Worm (Caenorhabditis elegans) whole organism, young adult: Measurements from ENCODE around the gene rfp-1.
A peak's percentile ranks its signal among the peaks of the same experiment; 100 is the strongest.

Experiments used
- B0336.3 ChIP-seq: fragments of 200-800 bp; sonication (Bioruptor generic); IDR thresholded peaks from 2 replicates; pipeline ENCODE4 v1.3.6; 2022; ENCODE audit warnings: missing genetic modification characterization, missing compliant biosample characterization
- F10E7.11 ChIP-seq: sonication (generic microtip); optimal IDR thresholded peaks from 2 replicates; lab custom pipeline; 2017; ENCODE audit warnings: mild to moderate bottlenecking, missing genetic modification characterization, moderate library complexity, missing compliant biosample characterization
- F49E8.2 ChIP-seq: sonication (generic microtip); optimal IDR thresholded peaks from 3 replicates; lab custom pipeline; 2017; ENCODE audit warnings: missing genetic modification characterization, mild to moderate bottlenecking, missing compliant biosample characterization, antibody characterized with exemption, moderate library complexity; ENCODE audit not compliant: insufficient read depth
- F52B5.7 ChIP-seq: sonication (generic microtip); optimal IDR thresholded peaks from 2 replicates; lab custom pipeline; 2016; ENCODE audit warnings: mild to moderate bottlenecking, missing genetic modification characterization, missing compliant biosample characterization
- F55B11.4 ChIP-seq: sonication (generic microtip); optimal IDR thresholded peaks from 2 replicates; lab custom pipeline; 2016; ENCODE audit warnings: missing compliant biosample characterization, missing genetic modification characterization, borderline replicate concordance; ENCODE audit not compliant: insufficient read depth
- F57C9.4 ChIP-seq: sonication (generic microtip); optimal IDR thresholded peaks from 2 replicates; lab custom pipeline; 2017; ENCODE audit warnings: mild to moderate bottlenecking, missing genetic modification characterization, missing compliant biosample characterization
- Y56A3A.18 ChIP-seq: fragments of 200-800 bp; sonication (Bioruptor generic); IDR thresholded peaks from 2 replicates; pipeline ENCODE4 v1.3.6; 2022; ENCODE audit warnings: missing genetic modification reagents, missing genetic modification characterization, missing compliant biosample characterization
- akir-1 ChIP-seq: fragments of 200-800 bp; sonication (Bioruptor generic); optimal IDR thresholded peaks from 2 replicates; lab custom pipeline; 2018; ENCODE audit warnings: mild to moderate bottlenecking, missing genetic modification characterization, moderate library complexity, missing compliant biosample characterization
- ama-1 ChIP-seq, 3 experiments: fragments of 150-350 bp in 1 of 3; sonication (generic microtip) in 2 of 3; optimal IDR thresholded peaks; 2 replicates each; lab custom pipeline; 2014 to 2018; ENCODE audit warnings: missing biosample characterization in 2 of 3, missing genetic modification characterization in 2 of 3, missing genetic modification reagents in 2 of 3
- aptf-3 ChIP-seq: fragments of 200-800 bp; sonication (Bioruptor generic); IDR thresholded peaks from 2 replicates; pipeline ENCODE4 v1.3.6; 2022; ENCODE audit warnings: missing genetic modification characterization, missing compliant biosample characterization
- atf-7 ChIP-seq: sonication (generic microtip); optimal IDR thresholded peaks from 2 replicates; lab custom pipeline; 2017; ENCODE audit warnings: mild to moderate bottlenecking, missing genetic modification characterization, missing compliant biosample characterization
- attf-3 ChIP-seq: fragments of 200-800 bp; sonication (Bioruptor generic); conservative IDR thresholded peaks from 2 replicates; pipeline ENCODE4 v1.3.6; 2022; ENCODE audit warnings: missing genetic modification reagents, missing genetic modification characterization, missing compliant biosample characterization
- attf-5 ChIP-seq: fragments of 200-800 bp; sonication (Bioruptor generic); optimal IDR thresholded peaks from 2 replicates; lab custom pipeline; 2018; ENCODE audit warnings: mild to moderate bottlenecking, missing genetic modification characterization, missing compliant biosample characterization
- cebp-1 ChIP-seq, 2 experiments: fragments of 200-800 bp in 1 of 2; sonication (Bioruptor generic) in 1 of 2; sonication (generic microtip) in 1 of 2; IDR thresholded peaks in 1 of 2; optimal IDR thresholded peaks in 1 of 2; 2 replicates each; pipeline versions ENCODE4 v1.3.6 to Lab custom; 2017 to 2022; ENCODE audit warnings: missing compliant biosample characterization in 2 of 2, missing genetic modification characterization in 2 of 2, mild to moderate bottlenecking in 1 of 2, missing genetic modification reagents in 1 of 2, moderate library complexity in 1 of 2
- egl-18 ChIP-seq: fragments of 200-800 bp; sonication (Bioruptor generic); IDR thresholded peaks from 2 replicates; pipeline ENCODE4 v1.3.6; 2022; ENCODE audit warnings: missing genetic modification reagents, missing genetic modification characterization, missing compliant biosample characterization
- egrh-3 ChIP-seq: fragments of 200-800 bp; sonication (Bioruptor generic); IDR thresholded peaks from 2 replicates; pipeline ENCODE4 v1.3.6; 2022; ENCODE audit warnings: missing genetic modification reagents, missing genetic modification characterization, missing compliant biosample characterization
- fkh-3 ChIP-seq: sonication (generic microtip); optimal IDR thresholded peaks from 2 replicates; lab custom pipeline; 2016; ENCODE audit warnings: mild to moderate bottlenecking, missing genetic modification characterization, missing compliant biosample characterization
- gei-17 ChIP-seq: fragments of 200-800 bp; sonication (Bioruptor generic); optimal IDR thresholded peaks from 2 replicates; lab custom pipeline; 2018; ENCODE audit warnings: mild to moderate bottlenecking, missing genetic modification characterization, missing compliant biosample characterization
- hrde-1 ChIP-seq: sonication (generic microtip); optimal IDR thresholded peaks from 2 replicates; lab custom pipeline; 2016; ENCODE audit warnings: missing genetic modification characterization, mild to moderate bottlenecking, missing compliant biosample characterization, moderate library complexity, missing genotype, missing genetic modification reagents, borderline replicate concordance
- hsf-1 ChIP-seq: fragments of 200-800 bp; sonication (Bioruptor generic); IDR thresholded peaks from 2 replicates; pipeline ENCODE4 v1.3.6; 2022; ENCODE audit warnings: missing genetic modification reagents, missing genetic modification characterization, missing compliant biosample characterization
- lag-1 ChIP-seq: fragments of 200-800 bp; sonication (Bioruptor generic); IDR thresholded peaks from 2 replicates; pipeline ENCODE4 v1.3.6; 2022; ENCODE audit warnings: missing genetic modification reagents, missing genetic modification characterization, missing compliant biosample characterization
- lsl-1 ChIP-seq: fragments of 200-800 bp; sonication (Bioruptor generic); optimal IDR thresholded peaks from 2 replicates; lab custom pipeline; 2018; ENCODE audit warnings: mild to moderate bottlenecking, missing genetic modification characterization, moderate library complexity, missing compliant biosample characterization
- madf-10 ChIP-seq: sonication (generic microtip); optimal IDR thresholded peaks from 2 replicates; lab custom pipeline; 2016; ENCODE audit warnings: mild to moderate bottlenecking, missing genetic modification characterization, missing compliant biosample characterization
- madf-6 ChIP-seq: fragments of 200-800 bp; sonication (Bioruptor generic); IDR thresholded peaks from 2 replicates; pipeline ENCODE4 v1.3.6; 2022; ENCODE audit warnings: missing genetic modification reagents, missing genetic modification characterization, missing compliant biosample characterization
- mel-28 ChIP-seq: sonication (generic microtip); optimal IDR thresholded peaks from 2 replicates; lab custom pipeline; 2016; ENCODE audit warnings: borderline replicate concordance, mild to moderate bottlenecking, missing genetic modification characterization, missing compliant biosample characterization
- mes-4 ChIP-seq: sonication (generic microtip); optimal IDR thresholded peaks from 2 replicates; lab custom pipeline; 2016; ENCODE audit warnings: missing genotype, missing genetic modification characterization, missing compliant biosample characterization
- nfya-2 ChIP-seq: fragments of 200-800 bp; sonication (Bioruptor generic); IDR thresholded peaks from 2 replicates; pipeline ENCODE4 v1.3.6; 2022; ENCODE audit warnings: missing genetic modification reagents, missing genetic modification characterization, missing compliant biosample characterization
- nfyb-1 ChIP-seq: fragments of 200-800 bp; sonication (Bioruptor generic); IDR thresholded peaks from 2 replicates; pipeline ENCODE4 v1.3.6; 2022; ENCODE audit warnings: missing genetic modification reagents, missing genetic modification characterization, missing compliant biosample characterization
- nhr-120 ChIP-seq: fragments of 200-800 bp; sonication (Bioruptor generic); IDR thresholded peaks from 2 replicates; pipeline ENCODE4 v1.3.6; 2022; ENCODE audit warnings: missing genetic modification characterization, missing compliant biosample characterization
- nhr-27 ChIP-seq: fragments of 200-800 bp; sonication (Bioruptor generic); optimal IDR thresholded peaks from 2 replicates; lab custom pipeline; 2018; ENCODE audit warnings: mild to moderate bottlenecking, missing genetic modification characterization, moderate library complexity, missing compliant biosample characterization
- nhr-80 ChIP-seq: sonication (generic microtip); optimal IDR thresholded peaks from 2 replicates; lab custom pipeline; 2016; ENCODE audit warnings: missing genetic modification characterization, missing compliant biosample characterization
- pha-4 ChIP-seq: fragments of 150-350 bp; sonication (generic microtip); optimal IDR thresholded peaks from 2 replicates; lab custom pipeline; 2014; ENCODE audit warnings: missing biosample characterization, missing genetic modification reagents, missing genetic modification characterization
- rcor-1 ChIP-seq: fragments of 200-800 bp; sonication (Bioruptor generic); IDR thresholded peaks from 2 replicates; pipeline ENCODE4 v1.3.6; 2022; ENCODE audit warnings: missing genetic modification reagents, missing genetic modification characterization, missing compliant biosample characterization
- sea-2 ChIP-seq: fragments of 200-800 bp; sonication (Bioruptor generic); IDR thresholded peaks from 2 replicates; pipeline ENCODE4 v1.3.6; 2022; ENCODE audit warnings: missing genetic modification characterization, missing compliant biosample characterization
- snpc-1.3 ChIP-seq: sonication (generic microtip); optimal IDR thresholded peaks from 2 replicates; lab custom pipeline; 2017; ENCODE audit warnings: missing genetic modification characterization, mild to moderate bottlenecking, missing compliant biosample characterization, antibody characterized with exemption, moderate library complexity, missing genotype, missing genetic modification reagents; ENCODE audit not compliant: insufficient read depth
- snpc-3.4 ChIP-seq: sonication (generic microtip); optimal IDR thresholded peaks from 2 replicates; lab custom pipeline; 2017; ENCODE audit warnings: missing genetic modification characterization, mild to moderate bottlenecking, missing compliant biosample characterization, antibody characterized with exemption, moderate library complexity, missing genotype, missing genetic modification reagents
- snpc-4 ChIP-seq, 5 experiments: fragments of 150-350 bp in 1 of 5; sonication (generic microtip) in 4 of 5; optimal IDR thresholded peaks; 2 replicates each; lab custom pipeline; 2014 to 2018; ENCODE audit warnings: missing genetic modification characterization in 5 of 5, missing biosample characterization in 3 of 5, antibody characterized with exemption in 2 of 5, mild to moderate bottlenecking in 2 of 5, missing compliant biosample characterization in 2 of 5, missing genotype in 2 of 5, moderate library complexity in 2 of 5, missing genetic modification reagents in 1 of 5
- tbp1 ChIP-seq: fragments of 200-800 bp; sonication (Bioruptor generic); optimal IDR thresholded peaks from 2 replicates; lab custom pipeline; 2018; ENCODE audit warnings: mild to moderate bottlenecking, missing genetic modification characterization, missing compliant biosample characterization
- tlf-1 ChIP-seq: fragments of 200-800 bp; sonication (Bioruptor generic); optimal IDR thresholded peaks from 2 replicates; lab custom pipeline; 2018; ENCODE audit warnings: mild to moderate bottlenecking, missing genetic modification characterization, missing compliant biosample characterization
- unc-62 ChIP-seq: fragments of 150-350 bp; optimal IDR thresholded peaks from 2 replicates; lab custom pipeline; 2014; ENCODE audit warnings: missing biosample characterization, missing genetic modification reagents, missing genetic modification characterization
- zfh-2 ChIP-seq: fragments of 200-800 bp; sonication (Bioruptor generic); conservative IDR thresholded peaks from 2 replicates; pipeline ENCODE4 v1.3.6; 2022; ENCODE audit warnings: missing genetic modification reagents, missing genetic modification characterization, missing compliant biosample characterization
- ztf-22 ChIP-seq: fragments of 200-800 bp; sonication (Bioruptor generic); optimal IDR thresholded peaks from 2 replicates; lab custom pipeline; 2018; ENCODE audit warnings: mild to moderate bottlenecking, missing genetic modification characterization, moderate library complexity, missing compliant biosample characterization
- ztf-25 ChIP-seq: fragments of 200-800 bp; sonication (Bioruptor generic); IDR thresholded peaks from 2 replicates; pipeline ENCODE4 v1.3.6; 2022; ENCODE audit warnings: missing genetic modification reagents, missing genetic modification characterization, missing compliant biosample characterization

The rfp-1 gene

DNA sequence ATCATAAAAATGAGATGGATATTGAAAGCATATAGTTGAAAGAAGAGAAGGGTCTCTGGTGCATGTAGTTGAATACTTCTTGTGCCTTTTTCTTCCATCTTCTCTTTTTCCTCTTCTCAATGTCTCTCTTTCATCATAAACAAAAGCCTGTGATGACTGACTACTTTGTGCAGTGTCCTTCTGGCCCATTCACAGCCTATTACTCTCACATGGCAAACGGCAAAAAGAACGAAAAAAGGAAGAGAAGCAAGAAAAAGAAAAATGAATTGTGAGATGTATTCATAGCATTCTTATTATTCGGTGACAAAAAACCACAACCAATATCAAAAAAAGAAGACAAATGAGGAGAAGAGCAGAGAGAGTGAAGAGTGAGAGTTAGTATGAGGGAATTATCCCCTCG, 37.2 kb upstream of the rfp-1 start:
- TF ChIP-seq madf-10 = no peak
- TF ChIP-seq gei-17 (GFP tag; lab: Kevin White, UChicago) = no peak
- TF ChIP-seq mel-28 (tag; lab: Kevin White, UChicago) = no peak
- no peak for TF ChIP-seq ztf-22 (GFP tag; lab: Kevin White, UChicago)
- no peak for TF ChIP-seq nfya-2 (GFP tag; lab: Robert Waterston, UW)
- no peak for TF ChIP-seq F57C9.4 (tag; lab: Kevin White, UChicago)
- TF ChIP-seq fkh-3 (tag; lab: Kevin White, UChicago) = no peak
- TF ChIP-seq nhr-120 (GFP tag; lab: Robert Waterston, UW) = no peak
- TF ChIP-seq B0336.3 (GFP tag; lab: Robert Waterston, UW) = no peak
- TF ChIP-seq cebp-1 (GFP tag; IDR thresholded peaks at IDR 0.05; lab: Robert Waterston, UW) = no peak
- TF ChIP-seq cebp-1 (tag; optimal IDR thresholded peaks at IDR 0.05; lab: Kevin White, UChicago) = no peak
- TF ChIP-seq lag-1 (GFP tag; lab: Robert Waterston, UW) = no peak
- TF ChIP-seq F55B11.4 (tag; lab: Kevin White, UChicago) = no peak
- TF ChIP-seq tbp1 = no peak
- TF ChIP-seq attf-5 (GFP tag; lab: Kevin White, UChicago) = no peak
- TF ChIP-seq nhr-27 (tag; lab: Kevin White, UChicago) = no peak
- TF ChIP-seq atf-7 (tag; lab: Kevin White, UChicago) = no peak
- TF ChIP-seq snpc-4 (GFP tag; optimal IDR thresholded peaks at IDR 0.05; lab: Kevin White, UChicago) = no peak
- TF ChIP-seq snpc-4 (tag; optimal IDR thresholded peaks at IDR 0.05; lab: Kevin White, UChicago) = no peak
- TF ChIP-seq, all 124 proteins: peak for 0

ce11 chrIII:8322645-8323213, 35.7 kb upstream of the rfp-1 start, which contains the start of gene F10E9.1:
F10E9.1 (plus strand) TSS chrIII:8323163.
- no peak for TF ChIP-seq mes-4 (tag; lab: Kevin White, UChicago)
- TF ChIP-seq F49E8.2 (tag; lab: Kevin White, UChicago) = no peak
- no peak for TF ChIP-seq F52B5.7 (tag; lab: Kevin White, UChicago)
- no peak for TF ChIP-seq ama-1 (optimal IDR thresholded peaks at IDR 0.05; lab: Kevin White, UChicago)
- TF ChIP-seq ama-1 (GFP tag; optimal IDR thresholded peaks at IDR 0.05; lab: Kevin White, UChicago) = no peak
- no peak for TF ChIP-seq egl-18
- TF ChIP-seq hsf-1 (GFP tag; lab: Robert Waterston, UW) = no peak
- TF ChIP-seq egrh-3 (GFP tag; lab: Robert Waterston, UW) = no peak
- TF ChIP-seq nfyb-1 (GFP tag; lab: Robert Waterston, UW) = no peak
- TF ChIP-seq attf-3 (GFP tag; lab: Robert Waterston, UW) = no peak
- no peak for TF ChIP-seq hrde-1
- TF ChIP-seq F10E7.11 (tag; lab: Kevin White, UChicago) = no peak
- TF ChIP-seq akir-1 (GFP tag; lab: Kevin White, UChicago) = no peak
- TF ChIP-seq cebp-1 (GFP tag; IDR thresholded peaks at IDR 0.05; lab: Robert Waterston, UW) = no peak
- no peak for TF ChIP-seq cebp-1 (tag; optimal IDR thresholded peaks at IDR 0.05; lab: Kevin White, UChicago)
- TF ChIP-seq lsl-1 = no peak
- TF ChIP-seq zfh-2 (GFP tag; lab: Robert Waterston, UW) = no peak

- TF ChIP-seq aptf-3 = no peak
- TF ChIP-seq snpc-1.3 (tag; lab: Kevin White, UChicago) = no peak
- TF ChIP-seq cebp-1 (GFP tag; IDR thresholded peaks at IDR 0.05; lab: Robert Waterston, UW) = no peak
- peak; percentile 30 for TF ChIP-seq cebp-1 (tag; optimal IDR thresholded peaks at IDR 0.05; lab: Kevin White, UChicago)
- no peak for TF ChIP-seq pha-4 (tag; lab: Kevin White, UChicago)
- no peak for TF ChIP-seq unc-62 (GFP tag; lab: Kevin White, UChicago)
- no peak for TF ChIP-seq sea-2 (GFP tag; lab: Robert Waterston, UW)
- no peak for TF ChIP-seq madf-6
- no peak for TF ChIP-seq tlf-1 (GFP tag; lab: Kevin White, UChicago)
- TF ChIP-seq tbp1 = peak; percentile 2
- TF ChIP-seq Y56A3A.18 (GFP tag; lab: Robert Waterston, UW) = no peak
- no peak for TF ChIP-seq rcor-1 (GFP tag; lab: Robert Waterston, UW)
- no peak for TF ChIP-seq snpc-3.4 (tag; lab: Kevin White, UChicago)
- TF ChIP-seq nhr-80 = peak; percentile 56
- TF ChIP-seq fkh-3 (tag; lab: Kevin White, UChicago) = no peak
- no peak for TF ChIP-seq ztf-25
These were observed 34.0 kb upstream of the rfp-1 start, which contains the start of gene F10E9.12 for ce11 chrIII:8324412-8324811. F10E9.12 (plus strand) TSS chrIII:8324542.
